Worm (Caenorhabditis elegans): ENCODE results near the gene asp-3.

The asp-3 gene

DNA sequence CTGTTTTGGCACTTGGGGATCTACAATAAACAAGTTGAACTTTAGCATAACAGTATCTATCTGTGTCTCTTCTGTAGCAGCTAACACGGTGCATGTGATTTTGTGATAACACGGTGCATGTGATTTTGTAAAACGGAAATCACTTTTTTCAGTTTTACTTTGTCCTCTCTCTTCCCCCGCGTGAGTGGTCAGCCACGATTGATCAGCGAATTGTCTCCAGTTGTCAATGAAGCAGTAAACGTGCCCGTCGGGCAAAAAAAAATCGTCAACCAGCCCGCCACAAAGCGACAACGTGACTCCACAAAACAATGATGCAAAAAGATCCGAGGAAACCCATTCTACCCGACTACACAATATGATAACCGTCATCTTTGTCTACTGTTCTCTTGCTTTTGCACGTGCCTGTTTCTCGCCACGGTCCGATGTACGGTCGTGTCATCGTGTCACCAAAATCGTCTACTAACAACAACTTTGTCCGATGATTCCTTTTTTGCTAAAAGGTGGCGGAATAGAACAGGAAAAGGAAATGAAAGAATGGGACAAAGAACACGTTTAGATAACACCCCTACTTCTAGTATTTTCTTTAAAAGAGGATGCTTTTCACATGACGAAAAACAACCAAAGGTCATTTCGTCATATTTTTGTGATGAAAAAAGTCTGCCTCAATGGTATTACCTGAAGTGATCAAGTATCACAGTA lies 41.6 kb upstream of the asp-3 start (continued):
- no peak for TF ChIP-seq pax-3 (tag; optimal IDR thresholded peaks at IDR 0.05)
- TF ChIP-seq nhr-90 (tag; optimal IDR thresholded peaks at IDR 0.05; ENCODE audit: poor library complexity) = peak; percentile 75
- TF ChIP-seq ceh-90 (tag; optimal IDR thresholded peaks at IDR 0.05) = no peak
- TF ChIP-seq mab-9 (GFP tag; IDR thresholded peaks at IDR 0.05) = 0 out of 2 replicates have a peak, but pooled peaks have one; percentile 18
- peak; percentile 95 for TF ChIP-seq nhr-71 (tag; optimal IDR thresholded peaks at IDR 0.05)
- no peak for TF ChIP-seq alr-1 (tag; optimal IDR thresholded peaks at IDR 0.05; ENCODE audit: borderline replicate concordance)
- peak; percentile 2 for TF ChIP-seq hpl-2 (GFP tag; optimal IDR thresholded peaks at IDR 0.05)
- no peak for TF ChIP-seq nhr-28 (tag; optimal IDR thresholded peaks at IDR 0.05)
- no peak for TF ChIP-seq C34B4.2 (tag; optimal IDR thresholded peaks at IDR 0.05)
- TF ChIP-seq aha-1 (tag; optimal IDR thresholded peaks at IDR 0.05) = no peak
- TF ChIP-seq hlh-17 (GFP tag; optimal IDR thresholded peaks at IDR 0.05; ENCODE audit: borderline replicate concordance) = no peak
- TF ChIP-seq blmp-1 (tag; optimal IDR thresholded peaks at IDR 0.05) = peak; percentile 73
- TF ChIP-seq lin-13 (GFP tag; optimal IDR thresholded peaks at IDR 0.05) = peak; percentile 60
- TF ChIP-seq nhr-20 (tag; optimal IDR thresholded peaks at IDR 0.05) = peak; percentile 97
- peak; percentile 30 for TF ChIP-seq nhr-77 (tag; optimal IDR thresholded peaks at IDR 0.05)
- no peak for TF ChIP-seq sptf-1 (tag; optimal IDR thresholded peaks at IDR 0.05)
- peak; percentile 85 for TF ChIP-seq unc-130 (tag; optimal IDR thresholded peaks at IDR 0.05)
- peak; percentile 8 for TF ChIP-seq swsn-7 (tag; optimal IDR thresholded peaks at IDR 0.05)
- TF ChIP-seq lir-3 (tag; optimal IDR thresholded peaks at IDR 0.05; ENCODE audit: poor library complexity) = peak; percentile 38
- TF ChIP-seq dsc-1 (tag; optimal IDR thresholded peaks at IDR 0.05) = no peak
- peak; percentile 94 for TF ChIP-seq elt-2 (tag; optimal IDR thresholded peaks at IDR 0.05)
- no peak for TF ChIP-seq pqm-1 (tag; optimal IDR thresholded peaks at IDR 0.05)
- TF ChIP-seq nhr-19 (GFP tag; conservative IDR thresholded peaks at IDR 0.05) = peak; percentile 89
- TF ChIP-seq fos-1 (tag; optimal IDR thresholded peaks at IDR 0.05) = no peak
- TF ChIP-seq isw-1 (GFP tag; IDR thresholded peaks at IDR 0.05) = no peak
- peak; percentile 96 for TF ChIP-seq nhr-85 (tag)
- no peak for TF ChIP-seq sup-37 (GFP tag; optimal IDR thresholded peaks at IDR 0.05)
- peak; percentile 49 for TF ChIP-seq C16A3.4 (tag; optimal IDR thresholded peaks at IDR 0.05)
- no peak for TF ChIP-seq nhr-12 (tag; optimal IDR thresholded peaks at IDR 0.05)
- TF ChIP-seq ceh-8 (GFP tag; optimal IDR thresholded peaks at IDR 0.05) = no peak
- no peak for TF ChIP-seq nhr-11 (tag; optimal IDR thresholded peaks at IDR 0.05)
- no peak for TF ChIP-seq fkh-4 (tag; optimal IDR thresholded peaks at IDR 0.05; ENCODE audit: borderline replicate concordance)
- no peak for TF ChIP-seq unc-62 (GFP tag; optimal IDR thresholded peaks at IDR 0.05)
- TF ChIP-seq tbx-2 (tag; optimal IDR thresholded peaks at IDR 0.05) = peak; percentile 74
- peak in 1 of 2 experiments; percentile 57 for TF ChIP-seq mdl-1 (tag; optimal IDR thresholded peaks at IDR 0.05)
- TF ChIP-seq efl-1 (optimal IDR thresholded peaks at IDR 0.05) = peak in 1 of 2 experiments; percentile 3
- TF ChIP-seq efl-1 (GFP tag; optimal IDR thresholded peaks at IDR 0.05 in 1 of 2) = peak; percentile 9 to 90
- no peak for TF ChIP-seq ama-1 (optimal IDR thresholded peaks at IDR 0.05)
- no peak for TF ChIP-seq egl-13 (tag; optimal IDR thresholded peaks at IDR 0.05)
- TF ChIP-seq C04F5.9 (tag; optimal IDR thresholded peaks at IDR 0.05) = no peak
- no peak for TF ChIP-seq snpc-4 (tag; optimal IDR thresholded peaks at IDR 0.05)
- TF ChIP-seq sox-4 (tag; optimal IDR thresholded peaks at IDR 0.05) = no peak
- TF ChIP-seq nhr-84 (tag; optimal IDR thresholded peaks at IDR 0.05) = no peak
- no peak for TF ChIP-seq ceh-82 (tag; optimal IDR thresholded peaks at IDR 0.05)
- TF ChIP-seq egl-27 (tag; optimal IDR thresholded peaks at IDR 0.05) = no peak
- no peak for TF ChIP-seq tlp-1 (tag; optimal IDR thresholded peaks at IDR 0.05)
- TF ChIP-seq unc-30 (tag; optimal IDR thresholded peaks at IDR 0.05) = no peak
- TF ChIP-seq aly-2 (tag; optimal IDR thresholded peaks at IDR 0.05) = no peak
- no peak for TF ChIP-seq Y116A8C.19 (tag; optimal IDR thresholded peaks at IDR 0.05; ENCODE audit: borderline replicate concordance)
- no peak for TF ChIP-seq F16B12.6 (tag; optimal IDR thresholded peaks at IDR 0.05)
- no peak for TF ChIP-seq hlh-4 (tag; optimal IDR thresholded peaks at IDR 0.05)
- no peak for TF ChIP-seq jun-1 (tag; optimal IDR thresholded peaks at IDR 0.05)
- peak; percentile 88 for TF ChIP-seq lin-14 (GFP tag; optimal IDR thresholded peaks at IDR 0.05)

All from whole organism, L1 larva.